Worm (Caenorhabditis elegans) whole organism, early embryonic: ENCODE results near the gene Y102A5C.2.

Experiments used
- B0310.2 ChIP-seq: sonication (generic microtip); optimal IDR thresholded peaks from 2 replicates; lab custom pipeline; 2016; ENCODE audit warnings: mild to moderate bottlenecking, missing genetic modification characterization, missing compliant biosample characterization
- F13C5.2 ChIP-seq: sonication (generic microtip); optimal IDR thresholded peaks from 2 replicates; lab custom pipeline; 2017; ENCODE audit warnings: mild to moderate bottlenecking, missing genetic modification characterization, inconsistent platforms, missing compliant biosample characterization
- aly-1 ChIP-seq: sonication (generic microtip); optimal IDR thresholded peaks from 2 replicates; lab custom pipeline; 2016; ENCODE audit warnings: missing genetic modification characterization, missing compliant biosample characterization
- ama-1 ChIP-seq: fragments of 150-350 bp; optimal IDR thresholded peaks from 2 replicates; lab custom pipeline; 2014
- ceh-13 ChIP-seq: fragments of 200-800 bp; sonication (Bioruptor generic); optimal IDR thresholded peaks from 2 replicates; lab custom pipeline; 2018; ENCODE audit warnings: mild to moderate bottlenecking, missing genetic modification characterization, missing compliant biosample characterization
- ceh-36 ChIP-seq: sonication (generic microtip); optimal IDR thresholded peaks from 2 replicates; lab custom pipeline; 2016; ENCODE audit warnings: missing genetic modification characterization, inconsistent platforms, missing compliant biosample characterization
- ets-7 ChIP-seq: sonication (generic microtip); optimal IDR thresholded peaks from 2 replicates; lab custom pipeline; 2016; ENCODE audit warnings: missing genotype, missing genetic modification characterization, missing compliant biosample characterization
- flt-1 ChIP-seq: fragments of 200-800 bp; sonication (Bioruptor generic); IDR thresholded peaks from 2 replicates; pipeline ENCODE4 v1.3.6; 2022; ENCODE audit warnings: missing genetic modification characterization, missing compliant biosample characterization
- hmbx-1 ChIP-seq: sonication (generic microtip); optimal IDR thresholded peaks from 2 replicates; lab custom pipeline; 2016; ENCODE audit warnings: mild to moderate bottlenecking, missing genetic modification characterization, missing compliant biosample characterization
- hmg-4 ChIP-seq: fragments of 200-800 bp; sonication (Bioruptor generic); optimal IDR thresholded peaks from 2 replicates; lab custom pipeline; 2018; ENCODE audit warnings: mild to moderate bottlenecking, missing genetic modification characterization, missing compliant biosample characterization
- hnd-1 ChIP-seq: sonication (generic microtip); optimal IDR thresholded peaks from 2 replicates; lab custom pipeline; 2016; ENCODE audit warnings: missing genetic modification characterization, missing compliant biosample characterization
- pes-1 ChIP-seq: fragments of 200-800 bp; sonication (Bioruptor generic); IDR thresholded peaks from 2 replicates; pipeline ENCODE4 v1.3.6; 2022; ENCODE audit warnings: missing genetic modification reagents, missing genetic modification characterization, missing compliant biosample characterization
- scrt-1 ChIP-seq: fragments of 200-800 bp; sonication (Bioruptor generic); IDR thresholded peaks from 2 replicates; pipeline ENCODE4 v1.3.6; 2022; ENCODE audit warnings: missing genetic modification characterization, missing compliant biosample characterization
- sea-1 ChIP-seq: fragments of 200-800 bp; sonication (Bioruptor generic); conservative IDR thresholded peaks from 2 replicates; pipeline ENCODE4 v1.3.6; 2022; ENCODE audit warnings: missing genetic modification characterization, missing compliant biosample characterization
- tbx-11 ChIP-seq: fragments of 200-800 bp; sonication (Bioruptor generic); IDR thresholded peaks from 2 replicates; pipeline ENCODE4 v1.3.6; 2022; ENCODE audit warnings: missing genetic modification characterization, missing compliant biosample characterization
- tbx-37 ChIP-seq: fragments of 200-800 bp; sonication (Bioruptor generic); conservative IDR thresholded peaks from 2 replicates; pipeline ENCODE4 v1.3.6; 2022; ENCODE audit warnings: missing genetic modification reagents, missing genetic modification characterization, missing compliant biosample characterization
- tra-4 ChIP-seq: sonication (generic microtip); optimal IDR thresholded peaks from 2 replicates; lab custom pipeline; 2017; ENCODE audit warnings: missing genetic modification characterization, missing compliant biosample characterization

Y102A5C.2 gene

ce11 chrV:16918378-16918777 is at the start of gene Y102A5C.2, which contains the start of gene fbxa-206:
TSS of gene Y102A5C.2 (plus strand) at chrV:16918731.
TSS of gene fbxa-206 (minus strand) at chrV:16918478.
- TF ChIP-seq ceh-13 (GFP tag; lab: Kevin White, UChicago) = no peak
- TF ChIP-seq hnd-1 (tag; lab: Kevin White, UChicago) = no peak

- TF ChIP-seq B0310.2 (tag; lab: Kevin White, UChicago) (no peak), tra-4 (tag; lab: Kevin White, UChicago) (no peak), flt-1 (GFP tag; lab: Robert Waterston, UW) (no peak), sea-1 (GFP tag; lab: Robert Waterston, UW) (no peak), F13C5.2 (tag; lab: Kevin White, UChicago) (no peak), hmg-4 (GFP tag; lab: Kevin White, UChicago) (no peak), hnd-1 (tag; lab: Kevin White, UChicago) (no peak), tbx-37 (GFP tag; lab: Robert Waterston, UW) (no peak), pes-1 (GFP tag; lab: Robert Waterston, UW) (no peak), aly-1 (tag; lab: Kevin White, UChicago) (no peak), scrt-1 (GFP tag; lab: Robert Waterston, UW) (no peak), hmbx-1 (tag; lab: Kevin White, UChicago) (no peak)
Observed at ce11 chrV:16869740-16870139, 48.8 kb upstream of the Y102A5C.2 start, which contains the start of gene clec-33. TSS of gene clec-33 (minus strand) at chrV:16869840.

- no peak for TF ChIP-seq tra-4 (tag; lab: Kevin White, UChicago)
- no peak for TF ChIP-seq ceh-36 (tag; lab: Kevin White, UChicago)
- no peak for TF ChIP-seq F13C5.2 (tag; lab: Kevin White, UChicago)
- TF ChIP-seq ama-1 (lab: Kevin White, UChicago) = no peak
- TF ChIP-seq aly-1 (tag; lab: Kevin White, UChicago) = no peak
- no peak for TF ChIP-seq pes-1 (GFP tag; lab: Robert Waterston, UW)
- no peak for TF ChIP-seq hmg-4 (GFP tag; lab: Kevin White, UChicago)
- no peak for TF ChIP-seq hmbx-1 (tag; lab: Kevin White, UChicago)
- no peak for TF ChIP-seq tbx-11 (GFP tag; lab: Robert Waterston, UW)
- no peak for TF ChIP-seq hnd-1 (tag; lab: Kevin White, UChicago)
- TF ChIP-seq B0310.2 (tag; lab: Kevin White, UChicago) = no peak
- no peak for TF ChIP-seq ets-7 (tag; lab: Kevin White, UChicago)
Observed at ce11 chrV:16871387-16871786, 47.1 kb upstream of the Y102A5C.2 start, which contains the start of gene thn-4. TSS of gene thn-4 (minus strand) at chrV:16871487.

- TF ChIP-seq tbx-37 (GFP tag; lab: Robert Waterston, UW) (no peak), hmg-4 (GFP tag; lab: Kevin White, UChicago) (no peak), aly-1 (tag; lab: Kevin White, UChicago) (no peak), pes-1 (GFP tag; lab: Robert Waterston, UW) (no peak), flt-1 (GFP tag; lab: Robert Waterston, UW) (no peak), tbx-11 (GFP tag; lab: Robert Waterston, UW) (no peak), ceh-13 (GFP tag; lab: Kevin White, UChicago) (no peak), tra-4 (tag; lab: Kevin White, UChicago) (no peak), sea-1 (GFP tag; lab: Robert Waterston, UW) (no peak), F13C5.2 (tag; lab: Kevin White, UChicago) (no peak), hmbx-1 (tag; lab: Kevin White, UChicago) (no peak), scrt-1 (GFP tag; lab: Robert Waterston, UW) (no peak), ceh-36 (tag; lab: Kevin White, UChicago) (no peak), ama-1 (lab: Kevin White, UChicago) (no peak), B0310.2 (tag; lab: Kevin White, UChicago) (no peak)
Observed at ce11 chrV:16873642-16874041, 44.9 kb upstream of the Y102A5C.2 start, which contains the start of gene srw-23. TSS of gene srw-23 (plus strand) at chrV:16873942.

- TF ChIP-seq tra-4 (tag; lab: Kevin White, UChicago) (no peak), ama-1 (lab: Kevin White, UChicago) (no peak), B0310.2 (tag; lab: Kevin White, UChicago) (no peak), sea-1 (GFP tag; lab: Robert Waterston, UW) (no peak), ceh-13 (GFP tag; lab: Kevin White, UChicago) (no peak), tbx-11 (GFP tag; lab: Robert Waterston, UW) (no peak), ets-7 (tag; lab: Kevin White, UChicago) (no peak), pes-1 (GFP tag; lab: Robert Waterston, UW) (no peak), F13C5.2 (tag; lab: Kevin White, UChicago) (no peak), hnd-1 (tag; lab: Kevin White, UChicago) (no peak)
Observed at ce11 chrV:16874966-16875365, 43.6 kb upstream of the Y102A5C.2 start, which contains the start of gene F49A5.10. TSS of gene F49A5.10 (plus strand) at chrV:16875266.

- TF ChIP-seq ets-7 (tag; lab: Kevin White, UChicago) = no peak
- no peak for TF ChIP-seq hnd-1 (tag; lab: Kevin White, UChicago)
- TF ChIP-seq tbx-11 (GFP tag; lab: Robert Waterston, UW) = no peak
- no peak for TF ChIP-seq B0310.2 (tag; lab: Kevin White, UChicago)
- TF ChIP-seq tbx-37 (GFP tag; lab: Robert Waterston, UW) = no peak
- no peak for TF ChIP-seq hmg-4 (GFP tag; lab: Kevin White, UChicago)
- no peak for TF ChIP-seq F13C5.2 (tag; lab: Kevin White, UChicago)
- no peak for TF ChIP-seq ceh-13 (GFP tag; lab: Kevin White, UChicago)
- no peak for TF ChIP-seq ama-1 (lab: Kevin White, UChicago)
- TF ChIP-seq aly-1 (tag; lab: Kevin White, UChicago) = no peak
- no peak for TF ChIP-seq sea-1 (GFP tag; lab: Robert Waterston, UW)
- TF ChIP-seq tra-4 (tag; lab: Kevin White, UChicago) = no peak
- no peak for TF ChIP-seq pes-1 (GFP tag; lab: Robert Waterston, UW)
Observed at ce11 chrV:16879532-16879931, 39.0 kb upstream of the Y102A5C.2 start.

- TF ChIP-seq F13C5.2 (tag; lab: Kevin White, UChicago) (no peak), scrt-1 (GFP tag; lab: Robert Waterston, UW) (no peak), hmbx-1 (tag; lab: Kevin White, UChicago) (no peak), ceh-13 (GFP tag; lab: Kevin White, UChicago) (no peak), B0310.2 (tag; lab: Kevin White, UChicago) (no peak)
Observed at ce11 chrV:16880054-16880453, 38.5 kb upstream of the Y102A5C.2 start, which contains the start of gene F09C6.3. TSS of gene F09C6.3 (minus strand) at chrV:16880154.
